Worm (Caenorhabditis elegans): ENCODE measurements around the gene ZK616.2.

The ZK616.2 gene

ce11 chrIV:5405345-5405744 is 7.7 kb downstream of the ZK616.2 start, which contains the start of gene ZK616.61:
Gene ZK616.61, plus strand, starts transcription at chrIV:5405645.
- TF ChIP-seq fkh-3 (tag; optimal IDR thresholded peaks at IDR 0.05), result no peak
- no peak for TF ChIP-seq bed-2 (GFP tag; IDR thresholded peaks at IDR 0.05)
- TF ChIP-seq mes-4 (tag; optimal IDR thresholded peaks at IDR 0.05), result no peak
- no peak for TF ChIP-seq lin-40 (tag; optimal IDR thresholded peaks at IDR 0.05)
- TF ChIP-seq F49E8.2 (tag; optimal IDR thresholded peaks at IDR 0.05; ENCODE audit: insufficient read depth), result no peak
- TF ChIP-seq nhr-90 (tag; optimal IDR thresholded peaks at IDR 0.05), result no peak
- TF ChIP-seq lsl-1 (GFP tag; optimal IDR thresholded peaks at IDR 0.05), result no peak
- no peak for TF ChIP-seq snpc-3.4 (tag; optimal IDR thresholded peaks at IDR 0.05)
- TF ChIP-seq hmg-20 (GFP tag; IDR thresholded peaks at IDR 0.05), result no peak
- TF ChIP-seq ztf-22 (GFP tag; optimal IDR thresholded peaks at IDR 0.05), result no peak
- no peak for TF ChIP-seq T26A5.8 (tag; optimal IDR thresholded peaks at IDR 0.05)
- TF ChIP-seq nhr-120 (GFP tag; IDR thresholded peaks at IDR 0.05), result no peak
- no peak for TF ChIP-seq let-607 (tag; optimal IDR thresholded peaks at IDR 0.05)
- no peak for TF ChIP-seq ceh-79 (tag; optimal IDR thresholded peaks at IDR 0.05)
- no peak for TF ChIP-seq snpc-1.1 (tag; optimal IDR thresholded peaks at IDR 0.05; ENCODE audit: insufficient read depth)
- TF ChIP-seq madf-6 (GFP tag; IDR thresholded peaks at IDR 0.05), result no peak
- TF ChIP-seq ceh-27 (GFP tag; optimal IDR thresholded peaks at IDR 0.05), result no peak
- TF ChIP-seq zfh-2 (GFP tag; conservative IDR thresholded peaks at IDR 0.05), result no peak
- TF ChIP-seq Y79H2A.3 (GFP tag; conservative IDR thresholded peaks at IDR 0.05), result no peak
- no peak for TF ChIP-seq die-1 (tag; optimal IDR thresholded peaks at IDR 0.05)

ce11 chrIV:5409112-5409511 is 11.5 kb downstream of the ZK616.2 start:
- TF ChIP-seq mcd-1 (GFP tag; IDR thresholded peaks at IDR 0.05), result no peak
- no peak for TF ChIP-seq Y56A3A.18 (GFP tag; IDR thresholded peaks at IDR 0.05)
- TF ChIP-seq ekl-4 (GFP tag; IDR thresholded peaks at IDR 0.05), result no peak
- TF ChIP-seq lsl-1 (GFP tag; optimal IDR thresholded peaks at IDR 0.05), result no peak
- no peak for TF ChIP-seq egl-18 (GFP tag; IDR thresholded peaks at IDR 0.05)
- TF ChIP-seq nhr-90 (tag; optimal IDR thresholded peaks at IDR 0.05), result no peak
- TF ChIP-seq snpc-3.4 (tag; optimal IDR thresholded peaks at IDR 0.05), result no peak
- TF ChIP-seq ztf-26 (tag; optimal IDR thresholded peaks at IDR 0.05), result no peak
- no peak for TF ChIP-seq ztf-3 (GFP tag; optimal IDR thresholded peaks at IDR 0.05)
- TF ChIP-seq dpff-1 (tag; optimal IDR thresholded peaks at IDR 0.05), result no peak
- TF ChIP-seq ZK185.1 (tag; optimal IDR thresholded peaks at IDR 0.05; ENCODE audit: poor library complexity, severe bottlenecking), result no peak
- TF ChIP-seq rcor-1 (GFP tag; IDR thresholded peaks at IDR 0.05), result no peak
- TF ChIP-seq sptf-2 (GFP tag; optimal IDR thresholded peaks at IDR 0.05), result no peak

ce11 chrIV:5411120-5411519 is 13.5 kb downstream of the ZK616.2 start, which contains the start of gene ZK616.65:
Gene ZK616.65, minus strand, starts transcription at chrIV:5411220.
- TF ChIP-seq T07F8.4 (tag; optimal IDR thresholded peaks at IDR 0.05) (no peak), rpc-1 (optimal IDR thresholded peaks at IDR 0.05) (no peak), rpc-1 (tag; optimal IDR thresholded peaks at IDR 0.05) (no peak), somi-1 (GFP tag; optimal IDR thresholded peaks at IDR 0.05) (no peak), lin-54 (GFP tag; optimal IDR thresholded peaks at IDR 0.05) (no peak), hlh-26 (GFP tag; conservative IDR thresholded peaks at IDR 0.05) (no peak), K11D2.4 (GFP tag; IDR thresholded peaks at IDR 0.05) (no peak), pbrm-1 (GFP tag; IDR thresholded peaks at IDR 0.05) (no peak), D2030.7 (GFP tag; IDR thresholded peaks at IDR 0.05) (no peak), egl-18 (GFP tag; IDR thresholded peaks at IDR 0.05) (no peak), rec-8 (tag; optimal IDR thresholded peaks at IDR 0.05) (no peak), lin-26 (GFP tag; IDR thresholded peaks at IDR 0.05) (no peak), attf-5 (GFP tag; optimal IDR thresholded peaks at IDR 0.05) (no peak)

Measured in whole organism, young adult.